Worm (Caenorhabditis elegans): ENCODE results near the gene srw-44.

srw-44 gene

DNA sequence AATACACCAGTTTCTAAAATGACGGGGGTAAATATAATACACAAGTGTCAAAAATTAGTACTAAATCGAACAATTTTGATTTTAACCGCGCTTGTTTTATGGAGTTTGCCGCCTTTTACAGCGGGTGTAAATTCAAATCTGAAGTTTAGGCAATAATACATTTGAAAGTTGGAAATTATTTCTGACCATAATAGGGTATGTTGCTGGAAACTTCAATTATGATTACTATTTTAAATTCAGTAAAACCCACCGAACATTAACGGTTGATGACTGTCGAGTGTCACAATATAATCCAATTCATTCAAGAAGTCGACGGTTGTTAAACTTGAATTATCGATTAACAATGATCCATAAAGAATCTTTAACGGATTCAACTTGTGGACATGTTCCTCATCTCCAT, 33.7 kb downstream of the srw-44 start:
- TF ChIP-seq unc-86 (tag; optimal IDR thresholded peaks at IDR 0.05) (no peak), Y22D7AL.16 (tag; optimal IDR thresholded peaks at IDR 0.05) (no peak)

DNA sequence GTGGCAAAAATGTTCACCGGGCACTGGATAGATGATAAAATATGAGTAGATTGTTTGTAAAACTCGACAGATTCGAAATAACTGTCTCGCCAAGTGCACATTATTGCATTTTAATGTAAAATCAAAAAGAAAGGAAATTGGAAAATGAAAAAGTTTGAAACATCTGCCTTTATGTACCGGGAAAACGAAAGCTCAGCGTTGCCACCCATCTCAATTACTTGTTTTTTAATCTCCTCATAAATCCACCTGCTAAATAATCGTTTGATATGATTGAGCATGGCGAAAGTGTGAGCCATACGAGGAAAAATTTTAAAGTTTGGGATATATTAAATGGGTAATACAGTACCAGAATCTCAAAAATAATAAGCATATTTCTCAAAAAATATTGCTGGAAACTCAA, 36.5 kb downstream of the srw-44 start, which contains the start of gene srh-137:
srh-137 (minus strand) TSS at position 101 of the 400 bp plus-strand sequence.
- TF ChIP-seq sox-2 (GFP tag; IDR thresholded peaks at IDR 0.05), result no peak
- no peak for TF ChIP-seq ref-2 (tag; optimal IDR thresholded peaks at IDR 0.05)
- no peak for TF ChIP-seq fkh-6 (tag; optimal IDR thresholded peaks at IDR 0.05)
- TF ChIP-seq ceh-6 (GFP tag; optimal IDR thresholded peaks at IDR 0.05), result no peak
- no peak for TF ChIP-seq ceh-9 (tag; optimal IDR thresholded peaks at IDR 0.05)
- no peak for TF ChIP-seq T23F11.4 (GFP tag; optimal IDR thresholded peaks at IDR 0.05)
- no peak for TF ChIP-seq sdc-2 (tag; optimal IDR thresholded peaks at IDR 0.05)
- TF ChIP-seq zip-5 (tag; optimal IDR thresholded peaks at IDR 0.05), result no peak
- no peak for TF ChIP-seq fax-1 (tag; optimal IDR thresholded peaks at IDR 0.05)
- no peak for TF ChIP-seq hlh-15 (tag; optimal IDR thresholded peaks at IDR 0.05)
- TF ChIP-seq C38D4.7 (GFP tag; optimal IDR thresholded peaks at IDR 0.05), result no peak
- TF ChIP-seq pat-9 (tag; optimal IDR thresholded peaks at IDR 0.05), result no peak
- TF ChIP-seq ceh-2 (tag; optimal IDR thresholded peaks at IDR 0.05), result no peak
- TF ChIP-seq unc-86 (tag; optimal IDR thresholded peaks at IDR 0.05), result no peak
- TF ChIP-seq ahr-1 (tag; optimal IDR thresholded peaks at IDR 0.05), result no peak
- no peak for TF ChIP-seq ceh-14 (tag; optimal IDR thresholded peaks at IDR 0.05)
- TF ChIP-seq ceh-45 (GFP tag; IDR thresholded peaks at IDR 0.05), result no peak
- no peak for TF ChIP-seq K09A11.1 (tag; optimal IDR thresholded peaks at IDR 0.05; ENCODE audit: insufficient read depth)
- no peak for TF ChIP-seq Y22D7AL.16 (tag; optimal IDR thresholded peaks at IDR 0.05)

DNA sequence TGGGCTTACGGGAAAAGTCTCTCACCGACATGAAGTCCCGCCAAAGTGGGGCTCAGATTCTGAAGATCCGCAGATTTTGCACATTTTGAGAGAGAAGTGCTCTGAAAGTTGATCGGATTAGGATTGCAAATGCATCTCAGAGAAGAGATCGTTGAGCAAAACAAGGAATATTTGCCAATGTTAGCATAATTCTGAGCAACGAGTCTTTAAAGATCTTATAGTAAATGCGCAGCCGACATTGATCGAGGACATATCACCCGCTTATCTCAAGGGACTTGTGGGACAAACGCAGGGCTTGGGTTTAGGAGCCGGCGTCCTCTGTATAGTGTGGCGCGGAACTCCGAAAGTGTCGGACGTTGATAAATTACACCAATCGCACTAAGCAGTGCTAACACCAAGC, 43.7 kb downstream of the srw-44 start, which contains the start of gene nhr-112:
nhr-112 (minus strand) TSS at position 101 of the 400 bp plus-strand sequence.
- no peak for TF ChIP-seq eyg-1 (tag; optimal IDR thresholded peaks at IDR 0.05)
- no peak for TF ChIP-seq ceh-34 (tag; optimal IDR thresholded peaks at IDR 0.05)
- TF ChIP-seq ama-1 (optimal IDR thresholded peaks at IDR 0.05), result no peak
- TF ChIP-seq C38D4.7 (GFP tag; optimal IDR thresholded peaks at IDR 0.05), result no peak
- no peak for TF ChIP-seq fkh-10 (GFP tag; optimal IDR thresholded peaks at IDR 0.05)
- TF ChIP-seq hlh-6 (tag; optimal IDR thresholded peaks at IDR 0.05), result no peak
- TF ChIP-seq pqm-1 (tag; optimal IDR thresholded peaks at IDR 0.05), result no peak
- TF ChIP-seq ceh-6 (GFP tag; optimal IDR thresholded peaks at IDR 0.05), result no peak
- TF ChIP-seq lin-11 (tag; optimal IDR thresholded peaks at IDR 0.05), result no peak

DNA sequence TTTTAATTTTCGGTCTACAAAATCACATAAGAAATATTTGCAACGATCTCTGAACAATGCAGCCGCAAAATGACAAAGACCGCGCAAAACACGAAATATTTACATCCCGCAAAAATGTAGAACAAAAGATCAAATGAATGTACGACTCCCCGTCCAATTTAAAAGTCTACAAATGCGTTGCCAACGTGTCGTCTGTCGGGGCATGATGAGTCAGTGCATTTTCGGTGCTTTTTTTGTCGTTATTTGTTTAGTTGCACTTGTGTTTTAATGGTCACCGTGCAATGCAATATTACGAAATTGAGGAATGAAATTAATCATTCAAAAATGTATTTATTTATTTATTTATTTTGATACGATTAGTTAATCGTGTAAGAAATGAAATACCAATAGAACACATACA, 44.5 kb downstream of the srw-44 start:
- TF ChIP-seq eyg-1 (tag; optimal IDR thresholded peaks at IDR 0.05) (no peak), syd-9 (tag; optimal IDR thresholded peaks at IDR 0.05) (no peak), dve-1 (tag; optimal IDR thresholded peaks at IDR 0.05) (no peak), F13H6.1 (tag; optimal IDR thresholded peaks at IDR 0.05) (no peak), unc-42 (tag; optimal IDR thresholded peaks at IDR 0.05) (no peak), pat-9 (tag; optimal IDR thresholded peaks at IDR 0.05) (no peak), C08G9.2 (tag; optimal IDR thresholded peaks at IDR 0.05) (no peak), nfya-1 (tag; optimal IDR thresholded peaks at IDR 0.05) (no peak), hlh-8 (tag; optimal IDR thresholded peaks at IDR 0.05) (no peak), nhr-232 (tag; optimal IDR thresholded peaks at IDR 0.05) (no peak)

DNA sequence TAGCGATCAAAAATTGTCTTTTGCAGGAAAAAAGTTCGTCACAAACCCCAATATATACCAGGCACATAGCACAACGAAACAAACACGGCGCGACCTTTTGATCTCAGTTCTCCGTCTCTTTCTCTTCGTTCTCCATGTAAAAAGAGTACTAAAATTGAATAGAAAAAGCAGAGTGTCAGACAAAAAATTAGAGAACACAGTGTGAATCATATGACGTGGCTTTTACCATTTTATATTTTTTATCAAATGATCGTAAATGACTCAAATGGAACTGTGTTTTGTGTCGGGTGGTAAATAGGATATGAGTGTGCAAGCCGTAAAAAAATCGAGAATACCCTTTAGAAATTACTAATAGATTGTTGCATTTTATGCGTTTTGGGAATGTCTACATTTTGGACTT, 45.9 kb downstream of the srw-44 start:
- TF ChIP-seq pros-1 (tag; optimal IDR thresholded peaks at IDR 0.05) (no peak), che-1 (tag; optimal IDR thresholded peaks at IDR 0.05) (no peak), K02D7.2 (tag; optimal IDR thresholded peaks at IDR 0.05) (no peak), ceh-45 (GFP tag; IDR thresholded peaks at IDR 0.05) (no peak), nhr-11 (tag; optimal IDR thresholded peaks at IDR 0.05) (no peak), lin-11 (tag; optimal IDR thresholded peaks at IDR 0.05) (no peak), ref-2 (tag; optimal IDR thresholded peaks at IDR 0.05) (no peak)

Measured in whole organism, late embryonic.